Worm (Caenorhabditis elegans) whole organism, midembryonic: Measurements from ENCODE around the gene nlp-60.

Experiments used
- T22C8.4 ChIP-seq: fragments of 200-800 bp; sonication (Bioruptor generic); IDR thresholded peaks from 2 replicates; pipeline ENCODE4 v1.3.6; 2022; ENCODE audit warnings: missing genetic modification characterization, missing compliant biosample characterization
- cog-1 ChIP-seq: sonication (generic microtip); optimal IDR thresholded peaks from 2 replicates; lab custom pipeline; 2016; ENCODE audit warnings: missing genetic modification characterization, missing compliant biosample characterization
- flt-1 ChIP-seq: fragments of 200-800 bp; sonication (Bioruptor generic); IDR thresholded peaks from 2 replicates; pipeline ENCODE4 v1.3.6; 2022; ENCODE audit warnings: missing genetic modification characterization, missing compliant biosample characterization
- klf-2 ChIP-seq: fragments of 200-800 bp; sonication (Bioruptor generic); conservative IDR thresholded peaks from 2 replicates; pipeline ENCODE4 v1.3.6; 2022; ENCODE audit warnings: missing genetic modification reagents, missing genetic modification characterization, missing compliant biosample characterization
- med-1 ChIP-seq: sonication (generic microtip); optimal IDR thresholded peaks from 2 replicates; lab custom pipeline; 2017; ENCODE audit warnings: missing genetic modification characterization, mild to moderate bottlenecking, missing compliant biosample characterization, antibody characterized with exemption, missing genetic modification reagents; ENCODE audit not compliant: insufficient read depth
- ref-1 ChIP-seq: fragments of 200-800 bp; sonication (Bioruptor generic); conservative IDR thresholded peaks from 2 replicates; pipeline ENCODE4 v1.3.6; 2022; ENCODE audit warnings: missing genetic modification reagents, missing genetic modification characterization, missing compliant biosample characterization
- ztf-23 ChIP-seq: fragments of 200-800 bp; sonication (Bioruptor generic); IDR thresholded peaks from 2 replicates; pipeline ENCODE4 v1.3.6; 2022; ENCODE audit warnings: missing genetic modification reagents, missing genetic modification characterization, missing compliant biosample characterization
- ztf-29 ChIP-seq: fragments of 200-800 bp; sonication (Bioruptor generic); IDR thresholded peaks from 2 replicates; pipeline ENCODE4 v1.3.6; 2022; ENCODE audit warnings: missing genetic modification reagents, missing genetic modification characterization, missing compliant biosample characterization

DNA sequence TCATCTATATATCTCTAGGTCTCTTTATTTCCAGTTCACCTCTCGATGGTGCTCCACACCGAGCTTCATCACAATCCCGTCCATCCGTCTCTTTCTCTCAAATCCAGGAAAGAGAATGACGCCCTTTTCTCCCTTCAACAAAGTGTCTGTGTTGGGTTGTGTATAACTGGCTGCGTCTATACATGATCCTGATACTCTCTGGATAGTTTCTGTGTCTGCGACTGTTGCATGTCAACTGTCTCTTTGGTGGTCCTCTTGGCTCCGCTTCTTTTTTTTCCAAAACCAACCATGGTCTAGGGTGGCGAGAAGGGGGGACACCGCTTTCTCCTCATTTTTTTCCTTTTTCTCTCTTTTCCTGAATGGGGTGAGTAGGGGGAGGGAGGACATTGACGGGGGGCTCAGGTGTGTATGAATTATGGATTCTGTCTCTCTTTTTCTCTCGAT is 49.5 kb downstream of the nlp-60 start:
- no peak for TF ChIP-seq ztf-29 (GFP tag; lab: Robert Waterston, UW)
- no peak for TF ChIP-seq med-1 (GFP tag; lab: Kevin White, UChicago)
- no peak for TF ChIP-seq cog-1 (tag; lab: Kevin White, UChicago)
- TF ChIP-seq T22C8.4 (GFP tag; lab: Robert Waterston, UW) = no peak
- TF ChIP-seq flt-1 (GFP tag; lab: Robert Waterston, UW) = 0 out of 2 replicates have a peak, but pooled peaks have one; percentile 5
- no peak for TF ChIP-seq ref-1 (GFP tag; lab: Robert Waterston, UW)
- 0 out of 2 replicates have a peak, but pooled peaks have one; percentile 43 for TF ChIP-seq ztf-23 (GFP tag; lab: Robert Waterston, UW)
- no peak for TF ChIP-seq klf-2
